Fruit fly (Drosophila melanogaster) whole organism, prepupa: ENCODE data around the gene CG9733.

Experiments used
- CG10631 ChIP-seq: fragments of 200-800 bp; sonication (Bioruptor generic); optimal IDR thresholded peaks from 2 replicates; lab custom pipeline; 2016; ENCODE audit warnings: missing biosample characterization, missing genetic modification characterization
- CG10669 ChIP-seq: fragments of 200-800 bp; sonication (Bioruptor generic); optimal IDR thresholded peaks from 3 replicates; lab custom pipeline; 2018; ENCODE audit warnings: missing biosample characterization, mild to moderate bottlenecking, missing genetic modification characterization, moderate library complexity
- CG11294 ChIP-seq: fragments of 200-800 bp; sonication (Bioruptor generic); IDR thresholded peaks from 2 replicates; pipeline ENCODE4 v1.3.6; 2022; ENCODE audit warnings: missing biosample characterization, missing genetic modification characterization
- CG11762 ChIP-seq: fragments of 200-800 bp; sonication (Bioruptor generic); optimal IDR thresholded peaks from 3 replicates; lab custom pipeline; 2016; ENCODE audit warnings: missing biosample characterization, missing genetic modification characterization; ENCODE audit not compliant: insufficient read depth
- CG11902 ChIP-seq: fragments of 200-800 bp; sonication (Bioruptor generic); optimal IDR thresholded peaks from 3 replicates; lab custom pipeline; 2016; ENCODE audit warnings: missing biosample characterization, missing genetic modification characterization
- CG15336 ChIP-seq: fragments of 200-800 bp; sonication (Bioruptor generic); IDR thresholded peaks from 2 replicates; pipeline ENCODE4 v1.3.6; 2022; ENCODE audit warnings: missing biosample characterization, missing genetic modification characterization
- CG1621 ChIP-seq: fragments of 200-800 bp; sonication (Bioruptor generic); optimal IDR thresholded peaks from 3 replicates; lab custom pipeline; 2018; ENCODE audit warnings: missing biosample characterization, mild to moderate bottlenecking, missing genetic modification characterization
- CG16779 ChIP-seq: fragments of 200-800 bp; sonication (Bioruptor generic); optimal IDR thresholded peaks from 3 replicates; lab custom pipeline; 2017; ENCODE audit warnings: missing biosample characterization, mild to moderate bottlenecking, missing genetic modification characterization
- CG3032 ChIP-seq: fragments of 200-800 bp; optimal IDR thresholded peaks from 2 replicates; lab custom pipeline; 2019; ENCODE audit warnings: missing biosample characterization, mild to moderate bottlenecking, missing genetic modification characterization, moderate library complexity
- CG31627 ChIP-seq: fragments of 200-800 bp; sonication (Bioruptor generic); optimal IDR thresholded peaks from 3 replicates; lab custom pipeline; 2016; ENCODE audit warnings: missing biosample characterization, missing genetic modification characterization
- CG32006 ChIP-seq: fragments of 200-800 bp; sonication (Bioruptor generic); optimal IDR thresholded peaks from 3 replicates; lab custom pipeline; 2017; ENCODE audit warnings: missing biosample characterization, mild to moderate bottlenecking, missing genetic modification characterization
- CG34406 ChIP-seq: fragments of 200-800 bp; sonication (Bioruptor generic); optimal IDR thresholded peaks from 3 replicates; lab custom pipeline; 2016; ENCODE audit warnings: missing biosample characterization, missing genetic modification characterization
- CG3919 ChIP-seq: fragments of 200-800 bp; sonication (Bioruptor generic); optimal IDR thresholded peaks from 3 replicates; lab custom pipeline; 2016; ENCODE audit warnings: missing biosample characterization, missing genetic modification characterization
- CG4318 ChIP-seq: fragments of 200-800 bp; sonication (Bioruptor generic); optimal IDR thresholded peaks from 3 replicates; lab custom pipeline; 2017; ENCODE audit warnings: missing biosample characterization, mild to moderate bottlenecking, missing genetic modification characterization
- CG6163 ChIP-seq: fragments of 200-800 bp; sonication (Bioruptor generic); IDR thresholded peaks from 3 replicates; pipeline ENCODE4 v1.3.6; 2022; ENCODE audit warnings: missing biosample characterization, missing genetic modification characterization
- CG6276 ChIP-seq: fragments of 200-800 bp; sonication (Bioruptor generic); optimal IDR thresholded peaks from 2 replicates; lab custom pipeline; 2017; ENCODE audit warnings: missing biosample characterization, mild to moderate bottlenecking, missing genetic modification characterization
- CG6792 ChIP-seq: fragments of 200-800 bp; sonication (Bioruptor generic); optimal IDR thresholded peaks from 3 replicates; lab custom pipeline; 2016; ENCODE audit warnings: missing biosample characterization, missing genetic modification characterization
- CG6808 ChIP-seq: fragments of 200-800 bp; sonication (Bioruptor generic); optimal IDR thresholded peaks from 3 replicates; lab custom pipeline; 2017; ENCODE audit warnings: missing biosample characterization, missing genetic modification characterization, mild to moderate bottlenecking, moderate library complexity, missing genetic modification reagents
- CG6854 ChIP-seq: fragments of 200-800 bp; sonication (Bioruptor generic); optimal IDR thresholded peaks from 2 replicates; lab custom pipeline; 2017; ENCODE audit warnings: missing biosample characterization, mild to moderate bottlenecking, missing genetic modification characterization
- CG8119 ChIP-seq: fragments of 200-800 bp; sonication (Bioruptor generic); IDR thresholded peaks from 3 replicates; pipeline ENCODE4 v1.3.6; 2022; ENCODE audit warnings: missing biosample characterization, missing genetic modification characterization
- CG8319 ChIP-seq: fragments of 200-800 bp; sonication (Bioruptor generic); optimal IDR thresholded peaks from 3 replicates; lab custom pipeline; 2016; ENCODE audit warnings: missing biosample characterization, missing genetic modification characterization
- CG8632 ChIP-seq: fragments of 200-800 bp; sonication (Bioruptor generic); optimal IDR thresholded peaks from 3 replicates; lab custom pipeline; 2016; ENCODE audit warnings: missing biosample characterization, missing genetic modification characterization
- CG9139 ChIP-seq: fragments of 200-800 bp; sonication (Bioruptor generic); optimal IDR thresholded peaks from 3 replicates; lab custom pipeline; 2017; ENCODE audit warnings: missing biosample characterization, mild to moderate bottlenecking, missing genetic modification characterization
- Eip75B ChIP-seq: fragments of 200-800 bp; sonication (Bioruptor generic); optimal IDR thresholded peaks from 3 replicates; lab custom pipeline; 2016; ENCODE audit warnings: missing biosample characterization, missing genetic modification characterization
- Eip78C ChIP-seq: fragments of 200-800 bp; sonication (Bioruptor generic); peaks from one replicate; lab custom pipeline; 2016; ENCODE audit warnings: missing biosample characterization, missing genetic modification characterization
- Eip93F ChIP-seq: fragments of 200-800 bp; sonication (Bioruptor generic); optimal IDR thresholded peaks from 2 replicates; lab custom pipeline; 2016; ENCODE audit warnings: missing biosample characterization, mild to moderate bottlenecking, missing genetic modification characterization
- Ets96B ChIP-seq: fragments of 200-800 bp; optimal IDR thresholded peaks from 2 replicates; lab custom pipeline; 2019; ENCODE audit warnings: missing biosample characterization, mild to moderate bottlenecking, missing genetic modification characterization, moderate library complexity
- Hr39 ChIP-seq: fragments of 200-800 bp; sonication (Bioruptor generic); optimal IDR thresholded peaks from 2 replicates; lab custom pipeline; 2016; ENCODE audit warnings: missing biosample characterization, missing genetic modification characterization
- Hr4 ChIP-seq: fragments of 200-800 bp; sonication (Bioruptor generic); optimal IDR thresholded peaks from 3 replicates; lab custom pipeline; 2016; ENCODE audit warnings: missing biosample characterization, missing genetic modification characterization
- Lpt ChIP-seq: fragments of 200-800 bp; sonication (Bioruptor generic); optimal IDR thresholded peaks from 3 replicates; lab custom pipeline; 2016; ENCODE audit warnings: missing biosample characterization, missing genetic modification characterization
- Met ChIP-seq: fragments of 200-800 bp; sonication (Bioruptor generic); optimal IDR thresholded peaks from 3 replicates; lab custom pipeline; 2016; ENCODE audit warnings: missing biosample characterization, missing genetic modification characterization
- OdsH ChIP-seq: fragments of 200-800 bp; sonication (Bioruptor generic); optimal IDR thresholded peaks from 3 replicates; lab custom pipeline; 2016; ENCODE audit warnings: missing biosample characterization, missing genetic modification characterization
- Sox102F ChIP-seq: fragments of 200-800 bp; sonication (Bioruptor generic); optimal IDR thresholded peaks from 2 replicates; lab custom pipeline; 2016; ENCODE audit warnings: missing biosample characterization, mild to moderate bottlenecking, missing genetic modification characterization
- Sox14 ChIP-seq: fragments of 200-800 bp; sonication (Bioruptor generic); optimal IDR thresholded peaks from 3 replicates; lab custom pipeline; 2016; ENCODE audit warnings: missing biosample characterization, missing genetic modification characterization
- Sox15 ChIP-seq: fragments of 200-800 bp; sonication (Bioruptor generic); optimal IDR thresholded peaks from 3 replicates; lab custom pipeline; 2016; ENCODE audit warnings: missing biosample characterization, missing genetic modification characterization
- achi ChIP-seq: fragments of 200-800 bp; sonication (Bioruptor generic); optimal IDR thresholded peaks from 3 replicates; lab custom pipeline; 2016; ENCODE audit warnings: missing biosample characterization, missing genetic modification characterization
- acj6 ChIP-seq: fragments of 200-800 bp; sonication (Bioruptor generic); optimal IDR thresholded peaks from 3 replicates; lab custom pipeline; 2016; ENCODE audit warnings: missing biosample characterization, missing genetic modification characterization
- cyc ChIP-seq: fragments of 200-800 bp; sonication (Bioruptor generic); optimal IDR thresholded peaks from 3 replicates; lab custom pipeline; 2016; ENCODE audit warnings: missing biosample characterization, missing genetic modification characterization
- dsx ChIP-seq: fragments of 200-800 bp; optimal IDR thresholded peaks from 3 replicates; lab custom pipeline; 2019; ENCODE audit warnings: missing biosample characterization, mild to moderate bottlenecking, missing genetic modification characterization, moderate library complexity; ENCODE audit not compliant: poor library complexity, severe bottlenecking
- eg ChIP-seq: fragments of 200-800 bp; sonication (Bioruptor generic); IDR thresholded peaks from 3 replicates; pipeline ENCODE4 v1.3.6; 2022; ENCODE audit warnings: missing biosample characterization, missing genetic modification characterization
- esn ChIP-seq: fragments of 200-800 bp; sonication (Bioruptor generic); optimal IDR thresholded peaks from 2 replicates; lab custom pipeline; 2016; ENCODE audit warnings: missing biosample characterization, mild to moderate bottlenecking, missing genetic modification characterization, moderate library complexity
- fd59A ChIP-seq: fragments of 200-800 bp; sonication (Bioruptor generic); optimal IDR thresholded peaks from 2 replicates; lab custom pipeline; 2017; ENCODE audit warnings: missing biosample characterization, mild to moderate bottlenecking, missing genetic modification characterization, missing genetic modification reagents
- net ChIP-seq: fragments of 200-800 bp; sonication (Bioruptor generic); optimal IDR thresholded peaks from 3 replicates; lab custom pipeline; 2016; ENCODE audit warnings: missing biosample characterization, missing genetic modification characterization
- pdm3 ChIP-seq: fragments of 200-800 bp; sonication (Bioruptor generic); optimal IDR thresholded peaks from 3 replicates; lab custom pipeline; 2016; ENCODE audit warnings: missing biosample characterization, missing genetic modification characterization
- salr ChIP-seq, 2 experiments: fragments of 200-800 bp; sonication (Bioruptor generic); optimal IDR thresholded peaks; 3 replicates each; lab custom pipeline; 2016 to 2018; ENCODE audit warnings: missing biosample characterization in 2 of 2, missing genetic modification characterization in 2 of 2, mild to moderate bottlenecking in 1 of 2
- svp ChIP-seq: fragments of 200-800 bp; sonication (Bioruptor generic); peaks from one replicate; lab custom pipeline; 2016; ENCODE audit warnings: missing biosample characterization, missing genetic modification characterization
- topi ChIP-seq: fragments of 200-800 bp; sonication (Bioruptor generic); optimal IDR thresholded peaks from 3 replicates; lab custom pipeline; 2016; ENCODE audit warnings: missing biosample characterization, missing genetic modification characterization
- vri ChIP-seq: fragments of 200-800 bp; sonication (Bioruptor generic); optimal IDR thresholded peaks from 3 replicates; lab custom pipeline; 2016; ENCODE audit warnings: missing biosample characterization, mild to moderate bottlenecking, missing genetic modification characterization

Gene CG9733

DNA sequence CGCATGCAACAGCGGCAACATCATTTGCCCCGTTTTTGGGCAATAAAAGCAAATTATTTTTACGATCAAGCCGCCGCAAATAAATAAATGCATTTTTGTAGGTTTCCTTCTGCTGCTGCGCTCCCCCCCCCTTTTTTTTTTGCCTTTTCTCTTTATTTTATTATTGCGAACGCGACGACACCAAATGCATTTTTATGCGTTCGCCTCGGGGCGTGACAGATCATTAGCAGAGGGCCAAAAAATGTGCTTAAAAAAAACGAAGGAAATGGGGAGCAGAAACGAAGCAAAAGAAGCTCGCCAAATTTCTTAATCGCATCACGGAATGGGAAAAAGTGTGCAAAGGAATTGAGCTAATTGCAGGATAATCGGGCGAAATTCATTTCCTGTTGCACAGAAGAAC lies 40.9 kb upstream of the CG9733 start:
- TF ChIP-seq pdm3 (no peak), Sox14 (no peak), CG15336 (GFP tag; lab: Robert Waterston, UW) (no peak), svp (GFP tag; lab: Kevin White, UChicago) (peak; percentile 62), CG6276 (GFP tag; lab: Kevin White, UChicago) (no peak), CG16779 (tag; lab: Kevin White, UChicago) (no peak), vri (GFP tag; lab: Kevin White, UChicago) (no peak), Sox102F (GFP tag; lab: Kevin White, UChicago) (no peak), CG6854 (GFP tag; lab: Kevin White, UChicago) (peak; percentile 25), CG8632 (no peak)

DNA sequence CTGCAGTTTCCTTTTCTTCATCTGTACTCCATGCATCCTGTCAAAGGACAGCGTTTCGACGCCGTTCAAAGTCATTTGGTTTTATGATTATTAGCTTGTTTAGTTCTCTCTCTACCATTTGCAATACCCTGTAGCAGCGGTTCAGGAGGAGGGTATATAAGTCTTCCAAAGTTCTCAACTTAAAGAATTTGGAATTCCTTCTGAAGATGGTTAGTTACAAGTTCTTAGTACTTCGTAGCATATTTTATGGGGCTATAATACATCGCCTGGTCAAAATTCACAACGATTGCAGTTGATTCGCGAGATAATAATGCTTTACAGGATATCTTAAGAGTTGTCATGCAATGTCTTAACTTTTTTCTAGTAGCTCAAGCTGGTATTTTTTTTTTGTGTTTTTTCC lies 39.8 kb upstream of the CG9733 start:
- TF ChIP-seq CG6163 (GFP tag; lab: Robert Waterston, UW), result 0 out of 3 replicates have a peak, but pooled peaks have one; percentile 6
- peak; percentile 23 for TF ChIP-seq CG3032 (tag; lab: Kevin White, UChicago)
- TF ChIP-seq CG15336 (GFP tag; lab: Robert Waterston, UW), result no peak
- TF ChIP-seq CG8632, result no peak
- TF ChIP-seq CG8319 (GFP tag; lab: Kevin White, UChicago), result no peak
- TF ChIP-seq CG32006 (GFP tag; lab: Kevin White, UChicago), result peak; percentile 45
- peak; percentile 22 for TF ChIP-seq OdsH (GFP tag; lab: Kevin White, UChicago)
- peak in 1 of 2 experiments; percentile 35 for TF ChIP-seq salr (GFP tag; optimal IDR thresholded peaks at IDR 0.05; lab: Kevin White, UChicago)
- TF ChIP-seq CG6808 (GFP tag; lab: Kevin White, UChicago), result peak; percentile 6
- no peak for TF ChIP-seq CG8119 (GFP tag; lab: Robert Waterston, UW)
- TF ChIP-seq CG34406 (GFP tag; lab: Kevin White, UChicago), result peak; percentile 1
- TF ChIP-seq CG3919 (GFP tag; lab: Kevin White, UChicago), result peak; percentile 8
- TF ChIP-seq topi, result peak; percentile 41
- peak; percentile 31 for TF ChIP-seq Met (GFP tag; lab: Kevin White, UChicago)
- TF ChIP-seq net (GFP tag; lab: Kevin White, UChicago), result no peak
- no peak for TF ChIP-seq cyc (GFP tag; lab: Kevin White, UChicago)
- no peak for TF ChIP-seq acj6 (GFP tag; lab: Kevin White, UChicago)
- TF ChIP-seq CG6792, result peak; percentile 18
- TF ChIP-seq CG4318 (GFP tag; lab: Kevin White, UChicago), result no peak
- peak; percentile 26 for TF ChIP-seq Hr39 (GFP tag; lab: Kevin White, UChicago)
- peak; percentile 32 for TF ChIP-seq CG10669 (GFP tag; lab: Kevin White, UChicago)
- TF ChIP-seq Sox15, result no peak
- peak; percentile 30 for TF ChIP-seq pdm3
- TF ChIP-seq CG11294 (GFP tag; lab: Robert Waterston, UW), result no peak
- peak; percentile 0 for TF ChIP-seq CG11762
- no peak for TF ChIP-seq Lpt (GFP tag; lab: Kevin White, UChicago)
- no peak for TF ChIP-seq CG1621 (tag; lab: Kevin White, UChicago)
- TF ChIP-seq dsx (GFP tag; lab: Kevin White, UChicago), result peak; percentile 26
- peak; percentile 27 for TF ChIP-seq Eip75B (GFP tag; lab: Kevin White, UChicago)
- TF ChIP-seq Eip93F (GFP tag; lab: Kevin White, UChicago), result no peak
- TF ChIP-seq svp (GFP tag; lab: Kevin White, UChicago), result peak; percentile 55
- TF ChIP-seq CG6276 (GFP tag; lab: Kevin White, UChicago), result no peak
- TF ChIP-seq vri (GFP tag; lab: Kevin White, UChicago), result no peak
- no peak for TF ChIP-seq CG9139 (GFP tag; lab: Kevin White, UChicago)
- TF ChIP-seq CG11902 (GFP tag; lab: Kevin White, UChicago), result no peak
- peak; percentile 79 for TF ChIP-seq Eip78C (GFP tag; lab: Kevin White, UChicago)
- TF ChIP-seq CG31627 (GFP tag; lab: Kevin White, UChicago), result peak; percentile 6
- peak; percentile 33 for TF ChIP-seq esn (GFP tag; lab: Kevin White, UChicago)
- peak; percentile 18 for TF ChIP-seq Ets96B (tag; lab: Kevin White, UChicago)
- peak; percentile 31 for TF ChIP-seq CG10631 (GFP tag; lab: Kevin White, UChicago)
- no peak for TF ChIP-seq eg
- TF ChIP-seq Hr4 (GFP tag; lab: Kevin White, UChicago), result peak; percentile 4
- TF ChIP-seq Sox14, result peak; percentile 34
- TF ChIP-seq fd59A (GFP tag; lab: Kevin White, UChicago), result no peak
- TF ChIP-seq achi, result peak; percentile 14
